Fruit fly (Drosophila melanogaster) S2 (cell line): ENCODE results near the gene Smr.

Experiments
- CG8478 ChIP-seq: fragments of >200 bp; optimal IDR thresholded peaks from 2 replicates; lab custom pipeline; 2018
- CTCF ChIP-seq, 2 experiments: fragments of >200 bp; optimal IDR thresholded peaks; 2 replicates each; lab custom pipeline; 2018

- TF ChIP-seq CG8478 (no peak), CTCF (optimal IDR thresholded peaks at IDR 0.05; lab: Kevin White, UChicago) (peak; percentile 72 to 78)
These were observed 83.3 kb downstream of the Smr start, which contains the start of gene Tis11 for dm6 chrX:12658999-12659560.
